Worm (Caenorhabditis elegans) whole organism, midembryonic: ENCODE results near the gene T27A8.2.

ENCODE experiments used
- T22C8.4 ChIP-seq: fragments of 200-800 bp; sonication (Bioruptor generic); IDR thresholded peaks from 2 replicates; pipeline ENCODE4 v1.3.6; 2022; ENCODE audit warnings: missing genetic modification characterization, missing compliant biosample characterization
- flt-1 ChIP-seq: fragments of 200-800 bp; sonication (Bioruptor generic); IDR thresholded peaks from 2 replicates; pipeline ENCODE4 v1.3.6; 2022; ENCODE audit warnings: missing genetic modification characterization, missing compliant biosample characterization
- klf-2 ChIP-seq: fragments of 200-800 bp; sonication (Bioruptor generic); conservative IDR thresholded peaks from 2 replicates; pipeline ENCODE4 v1.3.6; 2022; ENCODE audit warnings: missing genetic modification reagents, missing genetic modification characterization, missing compliant biosample characterization
- med-1 ChIP-seq: sonication (generic microtip); optimal IDR thresholded peaks from 2 replicates; lab custom pipeline; 2017; ENCODE audit warnings: missing genetic modification characterization, mild to moderate bottlenecking, missing compliant biosample characterization, antibody characterized with exemption, missing genetic modification reagents; ENCODE audit not compliant: insufficient read depth
- ztf-23 ChIP-seq: fragments of 200-800 bp; sonication (Bioruptor generic); IDR thresholded peaks from 2 replicates; pipeline ENCODE4 v1.3.6; 2022; ENCODE audit warnings: missing genetic modification reagents, missing genetic modification characterization, missing compliant biosample characterization

ce11 chrX:16044325-16044724, 14.4 kb downstream of the T27A8.2 start:
- TF ChIP-seq T22C8.4 (GFP tag; lab: Robert Waterston, UW): no peak
- no peak for TF ChIP-seq med-1 (GFP tag; lab: Kevin White, UChicago)
- TF ChIP-seq ztf-23: no peak
- TF ChIP-seq flt-1: no peak
- TF ChIP-seq klf-2 (GFP tag; lab: Robert Waterston, UW): no peak
